Worm (Caenorhabditis elegans): ENCODE measurements around the gene prcc-1.

DNA sequence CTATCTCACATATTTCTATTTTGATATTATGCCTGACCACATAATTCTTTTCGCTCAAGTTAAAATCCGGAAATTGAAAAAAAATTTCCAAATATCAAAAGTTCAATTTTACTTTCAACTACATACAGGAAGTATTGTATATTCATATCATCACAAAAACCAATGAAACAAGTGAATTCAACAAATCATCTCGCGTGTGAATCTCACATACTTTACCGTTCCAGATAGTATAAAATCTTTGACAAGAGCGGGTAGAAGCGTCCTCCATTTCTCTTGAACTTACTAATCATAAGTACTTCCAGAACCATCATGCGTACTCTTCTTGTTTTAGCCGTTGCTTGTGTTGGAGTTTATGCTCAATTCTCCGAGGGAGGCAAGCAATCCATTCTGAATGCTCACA, 22.1 kb downstream of the prcc-1 start, which contains the start of gene scl-8:
- no peak for TF ChIP-seq efl-1 (GFP tag; optimal IDR thresholded peaks at IDR 0.05)
- TF ChIP-seq F10E7.11 (tag; optimal IDR thresholded peaks at IDR 0.05), result no peak
- no peak for TF ChIP-seq F57A8.1 (GFP tag; optimal IDR thresholded peaks at IDR 0.05)
- no peak for TF ChIP-seq nfya-1 (tag; optimal IDR thresholded peaks at IDR 0.05; ENCODE audit: borderline replicate concordance, insufficient read depth)
- no peak for TF ChIP-seq tbx-9 (tag; optimal IDR thresholded peaks at IDR 0.05; ENCODE audit: borderline replicate concordance)
- no peak for TF ChIP-seq cebp-2 (GFP tag; IDR thresholded peaks at IDR 0.05)
- TF ChIP-seq K12H6.12 (tag; optimal IDR thresholded peaks at IDR 0.05), result no peak
- TF ChIP-seq nhr-27 (tag; optimal IDR thresholded peaks at IDR 0.05), result no peak
- TF ChIP-seq akir-1 (GFP tag; optimal IDR thresholded peaks at IDR 0.05), result no peak
- no peak for TF ChIP-seq F49E8.2 (tag; optimal IDR thresholded peaks at IDR 0.05; ENCODE audit: insufficient read depth)
- no peak for TF ChIP-seq sptf-2 (GFP tag; optimal IDR thresholded peaks at IDR 0.05)
- TF ChIP-seq die-1 (tag; optimal IDR thresholded peaks at IDR 0.05), result no peak
- TF ChIP-seq aptf-3 (GFP tag; IDR thresholded peaks at IDR 0.05), result no peak
- no peak for TF ChIP-seq zfh-2 (GFP tag; conservative IDR thresholded peaks at IDR 0.05)
